Fruit fly (Drosophila melanogaster) whole organism, embryonic: ENCODE results near the gene Desat1.

ENCODE experiments used
- ATbp ChIP-seq: fragments of 200-800 bp; sonication (Bioruptor generic); optimal IDR thresholded peaks from 2 replicates; lab custom pipeline; 2017; ENCODE audit warnings: missing biosample characterization, mild to moderate bottlenecking, missing genetic modification characterization, missing genetic modification reagents
- Atf6 ChIP-seq: fragments of 200-800 bp; sonication (Bioruptor generic); IDR thresholded peaks from 2 replicates; pipeline ENCODE4 v1.3.6; 2022; ENCODE audit warnings: missing biosample characterization, missing genetic modification characterization
- Bgb ChIP-seq: fragments of 200-800 bp; sonication (Bioruptor generic); IDR thresholded peaks from 2 replicates; pipeline ENCODE4 v1.3.6; 2022; ENCODE audit warnings: missing biosample characterization, missing genetic modification characterization; ENCODE audit not compliant: partially characterized antibody
- CG11560 ChIP-seq: fragments of 200-800 bp; sonication (Bioruptor generic); IDR thresholded peaks from 3 replicates; pipeline ENCODE4 v1.3.6; 2022; ENCODE audit warnings: missing biosample characterization, missing genetic modification characterization
- CG12071 ChIP-seq: fragments of 200-800 bp; sonication (Bioruptor generic); optimal IDR thresholded peaks from 3 replicates; lab custom pipeline; 2018; ENCODE audit warnings: missing biosample characterization, mild to moderate bottlenecking, missing genetic modification characterization
- CG14014 ChIP-seq: fragments of 200-800 bp; sonication (Bioruptor generic); IDR thresholded peaks from 2 replicates; pipeline ENCODE4 v1.3.6; 2022; ENCODE audit warnings: missing biosample characterization, missing genetic modification characterization
- CG14050 ChIP-seq: fragments of 200-800 bp; sonication (Bioruptor generic); IDR thresholded peaks from 3 replicates; pipeline ENCODE4 v1.3.6; 2022; ENCODE audit warnings: missing biosample characterization, missing genetic modification characterization
- CG14667 ChIP-seq: fragments of 200-800 bp; sonication (Bioruptor generic); IDR thresholded peaks from 2 replicates; pipeline ENCODE4 v1.3.6; 2022; ENCODE audit warnings: missing biosample characterization, missing genetic modification characterization
- CG1603 ChIP-seq: fragments of 200-800 bp; sonication (Bioruptor generic); optimal IDR thresholded peaks from 2 replicates; lab custom pipeline; 2019; ENCODE audit warnings: missing biosample characterization, mild to moderate bottlenecking, missing genetic modification characterization, moderate library complexity
- CG17829 ChIP-seq: fragments of 200-800 bp; optimal IDR thresholded peaks from 2 replicates; lab custom pipeline; 2019; ENCODE audit warnings: missing biosample characterization, mild to moderate bottlenecking, missing genetic modification characterization, moderate library complexity
- CG1792 ChIP-seq: fragments of 200-800 bp; sonication (Bioruptor generic); optimal IDR thresholded peaks from 2 replicates; lab custom pipeline; 2016; ENCODE audit warnings: missing biosample characterization, missing genetic modification characterization
- CG31441 ChIP-seq: fragments of 200-800 bp; sonication (Bioruptor generic); IDR thresholded peaks from 2 replicates; pipeline ENCODE4 v1.3.6; 2022; ENCODE audit warnings: missing biosample characterization, missing genetic modification characterization
- CG3163 ChIP-seq: fragments of 200-800 bp; sonication (Bioruptor generic); optimal IDR thresholded peaks from 3 replicates; lab custom pipeline; 2016; ENCODE audit warnings: missing biosample characterization, missing genetic modification characterization
- CG33557 ChIP-seq: fragments of 200-800 bp; sonication (Bioruptor generic); optimal IDR thresholded peaks from 2 replicates; lab custom pipeline; 2019; ENCODE audit warnings: missing biosample characterization, mild to moderate bottlenecking, missing genetic modification characterization, moderate library complexity
- CG42726 ChIP-seq: fragments of 200-800 bp; sonication (Bioruptor generic); IDR thresholded peaks from 2 replicates; pipeline ENCODE4 v1.3.6; 2022; ENCODE audit warnings: missing biosample characterization, missing genetic modification characterization; ENCODE audit not compliant: partially characterized antibody
- CG4360 ChIP-seq: fragments of 200-800 bp; sonication (Bioruptor generic); IDR thresholded peaks from 2 replicates; pipeline ENCODE4 v1.3.6; 2022; ENCODE audit warnings: missing biosample characterization, missing genetic modification characterization
- CG6175 ChIP-seq: fragments of 200-800 bp; sonication (Bioruptor generic); IDR thresholded peaks from 3 replicates; pipeline ENCODE4 v1.3.6; 2022; ENCODE audit warnings: missing biosample characterization, missing genetic modification characterization
- CG6791 ChIP-seq: fragments of 200-800 bp; sonication (Bioruptor generic); IDR thresholded peaks from 3 replicates; pipeline ENCODE4 v1.3.6; 2022; ENCODE audit warnings: missing biosample characterization, missing genetic modification characterization; ENCODE audit not compliant: partially characterized antibody
- CG7357 ChIP-seq: fragments of 200-800 bp; sonication (Bioruptor generic); IDR thresholded peaks from 3 replicates; pipeline ENCODE4 v1.3.6; 2022; ENCODE audit warnings: missing biosample characterization, missing genetic modification characterization
- CG8478 ChIP-seq: fragments of >200 bp; optimal IDR thresholded peaks from 2 replicates; lab custom pipeline; 2018
- CG8765 ChIP-seq: fragments of 200-800 bp; sonication (Bioruptor generic); IDR thresholded peaks from 2 replicates; pipeline ENCODE4 v1.3.6; 2022; ENCODE audit warnings: missing biosample characterization, missing genetic modification characterization
- CG9727 ChIP-seq: fragments of 200-800 bp; sonication (Bioruptor generic); optimal IDR thresholded peaks from 3 replicates; lab custom pipeline; 2017; ENCODE audit warnings: missing biosample characterization, mild to moderate bottlenecking, missing genetic modification characterization
- Dref ChIP-seq: fragments of 200-800 bp; sonication (Bioruptor generic); IDR thresholded peaks from 2 replicates; pipeline ENCODE4 v1.3.6; 2022; ENCODE audit warnings: missing biosample characterization, missing genetic modification characterization
- MTF-1 ChIP-seq: fragments of 200-800 bp; sonication (Bioruptor generic); optimal IDR thresholded peaks from 2 replicates; lab custom pipeline; 2018; ENCODE audit warnings: missing biosample characterization, mild to moderate bottlenecking, missing genetic modification characterization, borderline replicate concordance
- Mrtf ChIP-seq: fragments of 200-800 bp; sonication (Bioruptor generic); IDR thresholded peaks from 3 replicates; pipeline ENCODE4 v1.3.6; 2022; ENCODE audit warnings: missing biosample characterization, missing genetic modification characterization
- Nf-YB ChIP-seq: fragments of 200-800 bp; sonication (Bioruptor generic); optimal IDR thresholded peaks from 3 replicates; lab custom pipeline; 2019; ENCODE audit warnings: missing biosample characterization, mild to moderate bottlenecking, missing genetic modification characterization, moderate library complexity
- TFAM ChIP-seq: fragments of 200-800 bp; sonication (Bioruptor generic); optimal IDR thresholded peaks from 2 replicates; lab custom pipeline; 2017; ENCODE audit warnings: missing biosample characterization, missing genetic modification characterization, inconsistent platforms
- Trl ChIP-seq, 3 experiments: fragments of >200 bp in 2 of 3; fragments of 200-800 bp in 1 of 3; sonication (Bioruptor generic) in 1 of 3; optimal IDR thresholded peaks; 2 replicates in 1 of 3; 3 replicates in 2 of 3; lab custom pipeline; 2016 to 2017; ENCODE audit warnings: missing biosample characterization in 1 of 3, missing genetic modification characterization in 1 of 3
- ash1 ChIP-seq: fragments of 200-800 bp; sonication (Bioruptor generic); optimal IDR thresholded peaks from 2 replicates; lab custom pipeline; 2018; ENCODE audit warnings: missing biosample characterization, mild to moderate bottlenecking, missing genetic modification characterization
- ato ChIP-seq: fragments of 200-800 bp; sonication (Bioruptor generic); IDR thresholded peaks from 2 replicates; pipeline ENCODE4 v1.3.6; 2022; ENCODE audit warnings: missing biosample characterization, missing genetic modification characterization; ENCODE audit not compliant: partially characterized antibody
- crp ChIP-seq, 2 experiments: fragments of 200-800 bp; sonication (Bioruptor generic); optimal IDR thresholded peaks; 2 replicates in 1 of 2; 3 replicates in 1 of 2; lab custom pipeline; 2017; ENCODE audit warnings: missing biosample characterization in 2 of 2, missing genetic modification characterization in 2 of 2, mild to moderate bottlenecking in 1 of 2, moderate library complexity in 1 of 2
- dm ChIP-seq: fragments of 200-800 bp; sonication (Bioruptor generic); optimal IDR thresholded peaks from 3 replicates; lab custom pipeline; 2016; ENCODE audit warnings: missing biosample characterization, missing genetic modification characterization
- ems ChIP-seq: fragments of 200-800 bp; sonication (Bioruptor generic); optimal IDR thresholded peaks from 3 replicates; lab custom pipeline; 2016; ENCODE audit warnings: missing biosample characterization, missing genetic modification characterization
- ewg ChIP-seq: fragments of 200-800 bp; sonication (Bioruptor generic); optimal IDR thresholded peaks from 3 replicates; lab custom pipeline; 2017; ENCODE audit warnings: mild to moderate bottlenecking, missing biosample characterization, missing genetic modification reagents, missing genetic modification characterization
- exex ChIP-seq: fragments of 200-800 bp; sonication (Bioruptor generic); optimal IDR thresholded peaks from 4 replicates; lab custom pipeline; 2018; ENCODE audit warnings: missing biosample characterization, mild to moderate bottlenecking, missing genetic modification characterization, moderate library complexity
- fd102C ChIP-seq: fragments of 200-800 bp; sonication (Bioruptor generic); optimal IDR thresholded peaks from 2 replicates; lab custom pipeline; 2018; ENCODE audit warnings: missing biosample characterization, mild to moderate bottlenecking, missing genetic modification characterization, moderate library complexity
- jigr1 ChIP-seq: fragments of 200-800 bp; sonication (Bioruptor generic); IDR thresholded peaks from 3 replicates; pipeline ENCODE4 v1.3.6; 2022; ENCODE audit warnings: missing biosample characterization, missing genetic modification characterization
- lmd ChIP-seq: fragments of 200-800 bp; sonication (Bioruptor generic); IDR thresholded peaks from 2 replicates; pipeline ENCODE4 v1.3.6; 2022; ENCODE audit warnings: missing biosample characterization, missing genetic modification characterization
- maf-S ChIP-seq: fragments of 200-800 bp; sonication (Bioruptor generic); optimal IDR thresholded peaks from 2 replicates; lab custom pipeline; 2016; ENCODE audit warnings: missing biosample characterization, missing genetic modification characterization
- oc ChIP-seq: fragments of 200-800 bp; sonication (Bioruptor generic); optimal IDR thresholded peaks from 2 replicates; lab custom pipeline; 2018; ENCODE audit warnings: missing biosample characterization, mild to moderate bottlenecking, missing genetic modification characterization, moderate library complexity
- odd ChIP-seq: fragments of 200-800 bp; sonication (Bioruptor generic); optimal IDR thresholded peaks from 2 replicates; lab custom pipeline; 2017; ENCODE audit warnings: missing biosample characterization, mild to moderate bottlenecking, missing genetic modification characterization
- pb ChIP-seq: fragments of 200-800 bp; sonication (Bioruptor generic); optimal IDR thresholded peaks from 3 replicates; lab custom pipeline; 2016; ENCODE audit warnings: missing biosample characterization, missing genetic modification characterization
- phol ChIP-seq: fragments of 200-800 bp; sonication (Bioruptor generic); optimal IDR thresholded peaks from 3 replicates; lab custom pipeline; 2018; ENCODE audit warnings: missing biosample characterization, mild to moderate bottlenecking, missing genetic modification characterization, moderate library complexity
- ranshi ChIP-seq: fragments of 200-800 bp; sonication (Bioruptor generic); IDR thresholded peaks from 2 replicates; pipeline ENCODE4 v1.3.6; 2022; ENCODE audit warnings: missing biosample characterization, missing genetic modification characterization
- salm ChIP-seq: fragments of 200-800 bp; sonication (Bioruptor generic); optimal IDR thresholded peaks from 2 replicates; lab custom pipeline; 2018; ENCODE audit warnings: missing biosample characterization, mild to moderate bottlenecking, missing genetic modification characterization
- seq ChIP-seq: fragments of 200-800 bp; sonication (Bioruptor generic); IDR thresholded peaks from 2 replicates; pipeline ENCODE4 v1.3.6; 2022; ENCODE audit warnings: missing biosample characterization, missing genetic modification characterization
- tgo ChIP-seq: fragments of 200-800 bp; sonication (Bioruptor generic); IDR thresholded peaks from 3 replicates; pipeline ENCODE4 v1.3.6; 2022; ENCODE audit warnings: missing biosample characterization, missing genetic modification characterization
- toy ChIP-seq: fragments of 200-800 bp; sonication (Bioruptor generic); IDR thresholded peaks from 2 replicates; pipeline ENCODE4 v1.3.6; 2022; ENCODE audit warnings: missing biosample characterization, missing genetic modification characterization
- tx ChIP-seq: fragments of 200-800 bp; sonication (Bioruptor generic); optimal IDR thresholded peaks from 2 replicates; lab custom pipeline; 2016; ENCODE audit warnings: missing biosample characterization, missing genetic modification characterization
- zf30C ChIP-seq: fragments of 200-800 bp; sonication (Bioruptor generic); optimal IDR thresholded peaks from 3 replicates; lab custom pipeline; 2018; ENCODE audit warnings: missing biosample characterization, mild to moderate bottlenecking, missing genetic modification characterization

Desat1 gene

dm6 chr3R:12402935-12403334 lies 36.5 kb upstream of the Desat1 start (continued):
- TF ChIP-seq ATbp (peak; percentile 99), CG31441 (peak; percentile 99), CG3163 (GFP tag; lab: Kevin White, UChicago) (peak; percentile 75), zf30C (GFP tag; lab: Kevin White, UChicago) (peak; percentile 39), fd102C (peak; percentile 92), oc (tag; lab: Kevin White, UChicago) (peak; percentile 98), tgo (GFP tag; lab: Robert Waterston, UW) (peak; percentile 95), Bgb (GFP tag; lab: Robert Waterston, UW) (no peak), CG8765 (GFP tag; lab: Robert Waterston, UW) (peak; percentile 91), CG8478 (no peak), lmd (peak; percentile 94), MTF-1 (peak; percentile 99), odd (GFP tag; lab: Kevin White, UChicago) (peak; percentile 96), CG17829 (tag; lab: Kevin White, UChicago) (peak; percentile 99), CG6175 (GFP tag; lab: Robert Waterston, UW) (peak; percentile 75; the same call in 2 of the 3 replicates), salm (peak; percentile 98), jigr1 (GFP tag; lab: Robert Waterston, UW) (peak; percentile 76; the same call in 2 of the 3 replicates), CG33557 (GFP tag; lab: Kevin White, UChicago) (peak; percentile 99), dm (GFP tag; lab: Kevin White, UChicago) (peak; percentile 85), CG7357 (GFP tag; lab: Robert Waterston, UW) (peak; percentile 69), CG14014 (GFP tag; lab: Robert Waterston, UW) (peak; percentile 97), CG42726 (GFP tag; lab: Robert Waterston, UW) (no peak), Nf-YB (peak; percentile 89), Trl (optimal IDR thresholded peaks at IDR 0.05; lab: Kevin White, UChicago) (no peak), Trl (GFP tag; optimal IDR thresholded peaks at IDR 0.05; lab: Kevin White, UChicago) (peak; percentile 95), ash1 (GFP tag; lab: Kevin White, UChicago) (peak; percentile 85), exex (peak; percentile 92), CG1792 (peak; percentile 97), CG1603 (tag; lab: Kevin White, UChicago) (peak; percentile 97), CG6791 (GFP tag; lab: Robert Waterston, UW) (no peak), ato (GFP tag; lab: Robert Waterston, UW) (no peak), phol (tag; lab: Kevin White, UChicago) (peak; percentile 99), toy (GFP tag; lab: Robert Waterston, UW) (peak; percentile 84), pb (peak; percentile 86), crp (GFP tag; optimal IDR thresholded peaks at IDR 0.05; lab: Kevin White, UChicago) (peak in 1 of 2 experiments; percentile 67), CG4360 (peak; percentile 82), Dref (GFP tag; lab: Robert Waterston, UW) (peak; percentile 52), seq (GFP tag; lab: Robert Waterston, UW) (peak; percentile 97), CG14050 (peak; percentile 96), Atf6 (peak; percentile 96), Mrtf (GFP tag; lab: Robert Waterston, UW) (peak; percentile 94), CG12071 (peak; percentile 100), ewg (GFP tag; lab: Kevin White, UChicago) (peak; percentile 90), TFAM (peak; percentile 94), CG14667 (GFP tag; lab: Robert Waterston, UW) (peak; percentile 84), tx (peak; percentile 84), ranshi (peak; percentile 96), CG11560 (tag; lab: Robert Waterston, UW) (peak; percentile 65; the same call in 2 of the 3 replicates), ems (GFP tag; lab: Kevin White, UChicago) (peak; percentile 97), maf-S (GFP tag; lab: Kevin White, UChicago) (peak; percentile 94), CG9727 (peak; percentile 98)
